Worm (Caenorhabditis elegans): ENCODE results near the gene C23G10.5.

Gene C23G10.5

ce11 chrIII:6190810-6191209 lies at the start of gene C23G10.5:
Gene C23G10.5 (plus strand): TSS chrIII:6191110.
- no peak for TF ChIP-seq him-1 (tag; optimal IDR thresholded peaks at IDR 0.05)
- no peak for TF ChIP-seq dao-5 (tag; optimal IDR thresholded peaks at IDR 0.05)
- no peak for TF ChIP-seq W03F9.2 (tag; optimal IDR thresholded peaks at IDR 0.05)

DNA sequence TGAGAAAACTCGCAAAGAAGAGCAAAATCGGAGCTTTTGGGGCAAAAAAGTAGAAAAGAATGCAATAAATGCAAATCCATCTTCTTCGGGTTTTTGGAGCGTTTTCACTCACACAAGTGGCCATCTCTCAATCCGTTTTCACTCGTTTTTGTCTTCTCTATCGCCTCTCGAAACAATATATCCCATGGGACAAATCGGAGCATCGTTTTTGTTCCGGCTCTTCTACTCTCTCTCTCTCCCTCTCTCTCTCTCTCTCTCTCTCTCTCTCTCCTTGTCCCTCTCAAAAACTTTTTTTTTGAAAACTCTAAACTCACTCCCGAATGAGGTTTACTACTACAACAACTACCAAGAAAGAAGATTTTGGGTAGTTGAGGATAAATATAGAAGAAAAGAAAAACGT lies 49.4 kb upstream of the C23G10.5 start:
- TF ChIP-seq dao-5 (tag; optimal IDR thresholded peaks at IDR 0.05) (no peak), him-1 (tag; optimal IDR thresholded peaks at IDR 0.05) (peak; percentile 10), W03F9.2 (tag; optimal IDR thresholded peaks at IDR 0.05) (no peak)

- TF ChIP-seq W03F9.2 (tag; optimal IDR thresholded peaks at IDR 0.05) (no peak), him-1 (tag; optimal IDR thresholded peaks at IDR 0.05) (no peak), dao-5 (tag; optimal IDR thresholded peaks at IDR 0.05) (no peak)
These were observed 46.4 kb upstream of the C23G10.5 start for ce11 chrIII:6144390-6144962.

- no peak for TF ChIP-seq W03F9.2 (tag; optimal IDR thresholded peaks at IDR 0.05)
- TF ChIP-seq him-1 (tag; optimal IDR thresholded peaks at IDR 0.05): no peak
- no peak for TF ChIP-seq dao-5 (tag; optimal IDR thresholded peaks at IDR 0.05)
These were observed 45.6 kb upstream of the C23G10.5 start for ce11 chrIII:6145309-6145708.

DNA sequence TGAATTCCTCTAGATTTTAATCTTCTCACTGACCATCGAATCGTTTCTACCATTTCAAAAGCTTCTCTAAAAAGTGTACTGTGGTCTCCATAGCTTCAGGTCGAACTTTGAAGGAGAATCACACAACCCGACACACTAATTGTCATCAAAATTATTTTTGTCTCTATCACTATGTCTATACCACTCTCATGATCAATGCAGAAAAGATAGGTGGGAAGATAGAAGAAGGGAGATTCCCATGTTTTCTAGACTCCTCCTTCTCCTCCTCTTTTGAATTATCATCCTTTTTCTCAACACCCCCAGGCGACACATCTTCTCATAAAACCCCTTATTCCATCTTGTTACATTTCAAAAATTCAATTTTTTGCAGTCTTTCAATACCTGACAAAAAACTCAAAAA lies 45.0 kb upstream of the C23G10.5 start, which contains the start of gene Y42G9A.3:
TSS of gene Y42G9A.3 (plus strand) at position 363 of the 400 bp plus-strand sequence.
- no peak for TF ChIP-seq dao-5 (tag; optimal IDR thresholded peaks at IDR 0.05)
- no peak for TF ChIP-seq W03F9.2 (tag; optimal IDR thresholded peaks at IDR 0.05)

ce11 chrIII:6146797-6147196 lies 44.1 kb upstream of the C23G10.5 start:
- no peak for TF ChIP-seq dao-5 (tag; optimal IDR thresholded peaks at IDR 0.05)
- no peak for TF ChIP-seq him-1 (tag; optimal IDR thresholded peaks at IDR 0.05)
- no peak for TF ChIP-seq W03F9.2 (tag; optimal IDR thresholded peaks at IDR 0.05)

ce11 chrIII:6147903-6148302 lies 43.0 kb upstream of the C23G10.5 start, which contains the start of gene Y42G9A.2:
Gene Y42G9A.2 (plus strand): TSS chrIII:6148186.
- TF ChIP-seq dao-5 (tag; optimal IDR thresholded peaks at IDR 0.05): no peak
- no peak for TF ChIP-seq W03F9.2 (tag; optimal IDR thresholded peaks at IDR 0.05)
- no peak for TF ChIP-seq him-1 (tag; optimal IDR thresholded peaks at IDR 0.05)

- TF ChIP-seq W03F9.2 (tag; optimal IDR thresholded peaks at IDR 0.05): no peak
- no peak for TF ChIP-seq dao-5 (tag; optimal IDR thresholded peaks at IDR 0.05)
- TF ChIP-seq him-1 (tag; optimal IDR thresholded peaks at IDR 0.05): no peak
These were observed 42.2 kb upstream of the C23G10.5 start for ce11 chrIII:6148684-6149083.

- TF ChIP-seq dao-5 (tag; optimal IDR thresholded peaks at IDR 0.05) (no peak), him-1 (tag; optimal IDR thresholded peaks at IDR 0.05) (no peak), W03F9.2 (tag; optimal IDR thresholded peaks at IDR 0.05) (peak; percentile 27)
These were observed 41.3 kb upstream of the C23G10.5 start, which contains the start of the genes wht-7 and Y42G9A.1 for ce11 chrIII:6149467-6150072. Gene wht-7 (minus strand): TSS chrIII:6149597. Gene Y42G9A.1 (plus strand): TSS chrIII:6149961.

DNA sequence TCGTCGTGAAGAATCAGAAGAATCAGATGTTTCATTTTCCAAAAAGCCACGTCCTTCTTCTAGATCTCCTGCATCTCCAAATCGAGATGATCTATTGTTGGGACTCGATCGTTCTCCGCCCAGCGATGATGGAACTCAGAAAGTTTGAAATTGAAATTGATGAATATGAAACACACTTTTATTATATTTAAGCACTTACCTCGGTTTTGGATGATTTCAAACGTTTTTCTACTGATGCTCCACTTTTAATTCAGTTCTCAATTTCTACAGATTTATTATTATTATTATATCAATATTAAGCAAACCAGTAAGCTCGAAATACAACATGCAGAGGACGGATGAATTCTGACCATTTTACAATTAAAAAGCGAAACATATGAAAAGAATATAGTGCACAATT lies 36.3 kb upstream of the C23G10.5 start:
- TF ChIP-seq him-1 (tag; optimal IDR thresholded peaks at IDR 0.05): no peak
- no peak for TF ChIP-seq W03F9.2 (tag; optimal IDR thresholded peaks at IDR 0.05)
- TF ChIP-seq dao-5 (tag; optimal IDR thresholded peaks at IDR 0.05): no peak

DNA sequence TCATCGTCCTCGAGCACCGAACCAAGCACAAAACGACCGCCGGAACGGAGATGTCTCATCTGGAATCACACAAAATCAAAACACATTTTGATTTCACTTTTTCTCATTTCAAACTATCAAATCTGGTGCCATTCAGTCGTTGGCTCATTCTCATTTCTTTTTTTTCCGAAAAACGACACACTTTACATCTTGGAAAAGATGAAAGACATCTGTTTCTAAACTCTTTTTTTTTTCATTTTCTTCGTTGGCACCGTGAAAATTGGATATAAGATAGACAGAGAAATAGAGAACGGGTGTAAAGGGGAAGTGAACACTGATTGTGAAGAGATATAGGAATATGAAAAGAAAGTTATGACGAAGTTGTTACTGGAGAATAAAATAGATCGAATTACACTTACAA lies 35.1 kb upstream of the C23G10.5 start:
- TF ChIP-seq W03F9.2 (tag; optimal IDR thresholded peaks at IDR 0.05): no peak
- TF ChIP-seq dao-5 (tag; optimal IDR thresholded peaks at IDR 0.05): no peak
- no peak for TF ChIP-seq him-1 (tag; optimal IDR thresholded peaks at IDR 0.05)

ce11 chrIII:6157708-6158321 lies 33.1 kb upstream of the C23G10.5 start, which contains the start of gene anmt-2:
Gene anmt-2 (minus strand): TSS chrIII:6157758.
- TF ChIP-seq W03F9.2 (tag; optimal IDR thresholded peaks at IDR 0.05) (no peak), him-1 (tag; optimal IDR thresholded peaks at IDR 0.05) (no peak)

ce11 chrIII:6158642-6159475 lies 32.1 kb upstream of the C23G10.5 start, which contains the start of gene nfm-1:
Gene nfm-1 (plus strand): TSS chrIII:6159453.
- TF ChIP-seq W03F9.2 (tag; optimal IDR thresholded peaks at IDR 0.05) (peak; percentile 23), dao-5 (tag; optimal IDR thresholded peaks at IDR 0.05) (no peak), him-1 (tag; optimal IDR thresholded peaks at IDR 0.05) (peak; percentile 46)
